Worm (Caenorhabditis elegans) whole organism, late embryonic: ENCODE measurements around the gene C44C1.1.

ENCODE experiments used
- C38D4.7 ChIP-seq: fragments of 200-800 bp; sonication (Bioruptor generic); optimal IDR thresholded peaks from 2 replicates; lab custom pipeline; 2018; ENCODE audit warnings: mild to moderate bottlenecking, missing genetic modification characterization, moderate library complexity, missing compliant biosample characterization
- F13H6.1 ChIP-seq: sonication (generic microtip); optimal IDR thresholded peaks from 2 replicates; lab custom pipeline; 2016; ENCODE audit warnings: missing genetic modification characterization, missing compliant biosample characterization
- K02D7.2 ChIP-seq: sonication (generic microtip); optimal IDR thresholded peaks from 2 replicates; lab custom pipeline; 2017; ENCODE audit warnings: mild to moderate bottlenecking, missing genetic modification characterization, missing compliant biosample characterization
- T23F11.4 ChIP-seq: fragments of 200-800 bp; sonication (Bioruptor generic); optimal IDR thresholded peaks from 2 replicates; lab custom pipeline; 2018; ENCODE audit warnings: mild to moderate bottlenecking, missing genetic modification characterization, missing compliant biosample characterization
- ama-1 ChIP-seq: fragments of 150-350 bp; optimal IDR thresholded peaks from 2 replicates; lab custom pipeline; 2014
- ceh-18 ChIP-seq: sonication (generic microtip); optimal IDR thresholded peaks from 2 replicates; lab custom pipeline; 2016; ENCODE audit warnings: missing genetic modification characterization, missing compliant biosample characterization
- ceh-24 ChIP-seq: sonication (generic microtip); optimal IDR thresholded peaks from 2 replicates; lab custom pipeline; 2016; ENCODE audit warnings: mild to moderate bottlenecking, missing genetic modification characterization, missing compliant biosample characterization
- ceh-31 ChIP-seq: sonication (generic microtip); optimal IDR thresholded peaks from 2 replicates; lab custom pipeline; 2016; ENCODE audit warnings: missing genetic modification characterization, missing compliant biosample characterization
- ceh-34 ChIP-seq: sonication (generic microtip); optimal IDR thresholded peaks from 2 replicates; lab custom pipeline; 2016; ENCODE audit warnings: mild to moderate bottlenecking, missing genetic modification characterization, missing compliant biosample characterization
- ceh-48 ChIP-seq: sonication (generic microtip); optimal IDR thresholded peaks from 2 replicates; lab custom pipeline; 2016; ENCODE audit warnings: missing genetic modification characterization, inconsistent platforms, missing compliant biosample characterization
- ceh-9 ChIP-seq: sonication (generic microtip); optimal IDR thresholded peaks from 2 replicates; lab custom pipeline; 2016; ENCODE audit warnings: mild to moderate bottlenecking, missing genetic modification characterization, inconsistent platforms, missing compliant biosample characterization
- dmd-4 ChIP-seq: sonication (generic microtip); optimal IDR thresholded peaks from 2 replicates; lab custom pipeline; 2016; ENCODE audit warnings: borderline replicate concordance, missing genetic modification characterization, missing compliant biosample characterization
- elt-2 ChIP-seq: sonication (generic microtip); optimal IDR thresholded peaks from 2 replicates; lab custom pipeline; 2016; ENCODE audit warnings: missing genetic modification reagents, missing genetic modification characterization, missing compliant biosample characterization
- eyg-1 ChIP-seq: sonication (generic microtip); optimal IDR thresholded peaks from 2 replicates; lab custom pipeline; 2016; ENCODE audit warnings: missing genotype, missing genetic modification characterization, missing compliant biosample characterization
- fax-1 ChIP-seq: sonication (generic microtip); optimal IDR thresholded peaks from 2 replicates; lab custom pipeline; 2016; ENCODE audit warnings: missing genotype, missing genetic modification characterization, missing compliant biosample characterization
- fkh-10 ChIP-seq: fragments of 150-350 bp; optimal IDR thresholded peaks from 2 replicates; lab custom pipeline; 2014; ENCODE audit warnings: missing biosample characterization, missing genetic modification reagents, missing genetic modification characterization
- fkh-6 ChIP-seq: sonication (generic microtip); optimal IDR thresholded peaks from 2 replicates; lab custom pipeline; 2016; ENCODE audit warnings: missing genetic modification characterization, missing compliant biosample characterization
- hlh-15 ChIP-seq: sonication (generic microtip); optimal IDR thresholded peaks from 2 replicates; lab custom pipeline; 2016; ENCODE audit warnings: missing genetic modification characterization, missing compliant biosample characterization
- hlh-6 ChIP-seq: sonication (generic microtip); optimal IDR thresholded peaks from 2 replicates; lab custom pipeline; 2016; ENCODE audit warnings: missing genotype, missing genetic modification characterization, missing compliant biosample characterization
- madf-2 ChIP-seq: sonication (generic microtip); optimal IDR thresholded peaks from 2 replicates; lab custom pipeline; 2017; ENCODE audit warnings: missing genetic modification characterization, missing compliant biosample characterization
- nfya-1 ChIP-seq: sonication (generic microtip); optimal IDR thresholded peaks from 2 replicates; lab custom pipeline; 2017; ENCODE audit warnings: missing genetic modification characterization, mild to moderate bottlenecking, missing compliant biosample characterization, antibody characterized with exemption, moderate library complexity
- nhr-232 ChIP-seq: sonication (generic microtip); optimal IDR thresholded peaks from 2 replicates; lab custom pipeline; 2016; ENCODE audit warnings: missing genetic modification characterization, missing compliant biosample characterization
- npax-4 ChIP-seq: sonication (generic microtip); optimal IDR thresholded peaks from 2 replicates; lab custom pipeline; 2016; ENCODE audit warnings: missing genetic modification characterization, missing compliant biosample characterization
- pax-1 ChIP-seq: fragments of 150-350 bp; optimal IDR thresholded peaks from 2 replicates; lab custom pipeline; 2014; ENCODE audit warnings: missing biosample characterization, missing genetic modification characterization
- pha-4 ChIP-seq: fragments of 150-350 bp; optimal IDR thresholded peaks from 2 replicates; lab custom pipeline; 2018; ENCODE audit warnings: missing biosample characterization, missing genetic modification reagents, missing genetic modification characterization
- pros-1 ChIP-seq: fragments of 150-350 bp; optimal IDR thresholded peaks from 2 replicates; lab custom pipeline; 2014; ENCODE audit warnings: missing biosample characterization, missing genetic modification reagents, missing genetic modification characterization
- ref-2 ChIP-seq: sonication (generic microtip); optimal IDR thresholded peaks from 2 replicates; lab custom pipeline; 2016; ENCODE audit warnings: missing genetic modification characterization, missing compliant biosample characterization
- sox-2 ChIP-seq: fragments of 200-800 bp; sonication (Bioruptor generic); IDR thresholded peaks from 2 replicates; pipeline ENCODE4 v1.3.6; 2022; ENCODE audit warnings: missing genetic modification reagents, missing genetic modification characterization, missing compliant biosample characterization
- tbx-2 ChIP-seq: sonication (generic microtip); optimal IDR thresholded peaks from 2 replicates; lab custom pipeline; 2016; ENCODE audit warnings: missing genetic modification characterization, missing compliant biosample characterization
- ttx-3 ChIP-seq: sonication (generic microtip); optimal IDR thresholded peaks from 2 replicates; lab custom pipeline; 2016; ENCODE audit warnings: missing genetic modification reagents, missing genetic modification characterization, missing compliant biosample characterization
- unc-3 ChIP-seq, 2 experiments: fragments of 200-800 bp in 1 of 2; sonication (Bioruptor generic) in 1 of 2; sonication (generic microtip) in 1 of 2; conservative IDR thresholded peaks in 1 of 2; optimal IDR thresholded peaks in 1 of 2; 2 replicates each; pipeline versions ENCODE4 v1.3.6 to Lab custom; 2016 to 2022; ENCODE audit warnings: missing compliant biosample characterization in 2 of 2, missing genetic modification characterization in 2 of 2, missing genetic modification reagents in 1 of 2
- unc-42 ChIP-seq: sonication (generic microtip); optimal IDR thresholded peaks from 2 replicates; lab custom pipeline; 2016; ENCODE audit warnings: missing genotype, missing genetic modification characterization, missing compliant biosample characterization

C44C1.1 gene

DNA sequence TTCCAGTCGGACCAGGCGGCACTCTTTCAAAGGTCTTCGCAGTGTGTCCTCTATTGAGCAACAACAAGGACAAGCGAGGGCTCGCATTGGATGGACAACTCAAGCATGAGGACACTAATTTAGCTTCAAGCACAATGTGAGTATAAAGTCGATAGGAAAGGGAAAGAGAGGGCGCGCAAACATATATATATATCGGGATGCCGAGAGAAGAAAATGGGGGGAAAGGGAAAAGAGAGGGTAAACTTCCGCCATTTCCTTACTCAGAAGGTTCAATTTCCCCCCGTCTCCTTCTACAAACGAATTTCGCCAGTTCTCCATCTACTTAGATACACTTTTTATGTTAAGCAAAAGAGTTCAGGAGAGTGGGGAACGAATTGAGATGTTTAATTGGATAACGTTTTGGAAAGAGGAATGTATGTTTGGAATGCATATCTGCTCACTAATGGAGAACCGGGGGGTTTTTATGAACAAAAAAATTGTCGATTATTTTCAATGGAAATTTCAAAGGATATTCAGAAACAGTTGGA lies 28.0 kb upstream of the C44C1.1 start:
- TF ChIP-seq C38D4.7 (GFP tag; lab: Kevin White, UChicago) (no peak), fkh-10 (GFP tag; lab: Kevin White, UChicago) (peak; percentile 12), ceh-48 (tag; lab: Kevin White, UChicago) (peak; percentile 41), ceh-34 (tag; lab: Kevin White, UChicago) (peak; percentile 43), F13H6.1 (tag; lab: Kevin White, UChicago) (no peak), tbx-2 (tag; lab: Kevin White, UChicago) (peak; percentile 10), madf-2 (tag; lab: Kevin White, UChicago) (no peak), ceh-31 (tag; lab: Kevin White, UChicago) (peak; percentile 70), nfya-1 (peak; percentile 42), unc-42 (peak; percentile 75)
- TF ChIP-seq, all 69 proteins: peak for 7

DNA sequence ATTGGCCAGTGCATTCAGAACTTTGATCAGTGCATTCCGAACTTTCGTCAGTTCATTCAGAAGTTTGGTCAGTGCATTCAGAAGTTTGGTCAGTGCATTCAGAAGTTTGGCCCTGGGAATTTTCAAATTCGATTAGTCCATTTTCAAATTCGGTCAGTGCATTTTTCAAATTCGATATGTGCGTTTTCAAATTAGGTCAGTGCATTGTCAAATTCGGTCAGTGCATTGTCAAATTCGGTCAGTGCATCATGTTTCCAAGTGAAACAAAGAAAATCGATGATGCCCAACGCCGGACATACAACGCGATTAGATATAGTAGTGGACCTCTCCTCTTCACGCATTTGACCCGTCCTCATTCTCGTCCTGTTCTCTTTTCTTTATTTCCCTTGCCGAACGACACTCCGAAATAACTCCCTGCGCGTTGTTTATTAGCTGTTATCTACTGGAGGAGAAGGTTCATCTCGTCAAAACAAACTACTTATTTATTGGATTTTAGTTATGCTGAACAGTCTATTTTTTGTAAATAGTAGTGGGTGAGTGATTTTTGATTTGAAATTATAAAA lies 26.0 kb upstream of the C44C1.1 start, which contains the start of gene apm-3:
Gene apm-3, plus strand, starts transcription at position 477 of the 563 bp plus-strand sequence.
- TF ChIP-seq ceh-34 (tag; lab: Kevin White, UChicago) (no peak), F13H6.1 (tag; lab: Kevin White, UChicago) (no peak), nfya-1 (peak; percentile 52), tbx-2 (tag; lab: Kevin White, UChicago) (peak; percentile 34), K02D7.2 (no peak), fkh-6 (no peak), ama-1 (no peak), ceh-24 (tag; lab: Kevin White, UChicago) (no peak), pros-1 (no peak), eyg-1 (tag; lab: Kevin White, UChicago) (no peak), unc-42 (peak; percentile 68), T23F11.4 (GFP tag; lab: Kevin White, UChicago) (no peak), ref-2 (tag; lab: Kevin White, UChicago) (peak; percentile 10), fax-1 (no peak), madf-2 (tag; lab: Kevin White, UChicago) (no peak), hlh-6 (tag; lab: Kevin White, UChicago) (no peak), elt-2 (tag; lab: Kevin White, UChicago) (peak; percentile 40), ceh-48 (tag; lab: Kevin White, UChicago) (peak; percentile 41), nhr-232 (tag; lab: Kevin White, UChicago) (no peak)
- TF ChIP-seq, all 69 proteins: peak for 6

DNA sequence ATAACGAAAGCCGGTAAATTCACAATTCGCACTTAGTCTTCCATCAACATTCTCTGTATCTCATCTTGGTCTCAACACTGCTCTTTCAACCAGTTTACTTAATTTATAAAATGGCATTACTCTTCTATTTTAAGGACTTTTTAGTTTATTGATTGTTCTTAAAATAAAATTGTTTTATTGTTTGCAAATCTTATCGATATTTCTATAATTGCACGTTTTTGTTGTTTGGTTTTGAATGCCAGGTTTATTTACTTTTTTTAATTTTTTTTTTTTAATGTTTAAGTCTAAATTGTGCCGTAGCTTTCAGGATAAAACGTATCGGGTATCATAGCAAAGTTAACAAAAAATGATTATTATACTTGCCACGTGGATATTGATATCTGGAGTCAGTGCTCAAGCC lies 23.0 kb upstream of the C44C1.1 start, which contains the start of gene chil-10:
Gene chil-10, plus strand, starts transcription at position 301 of the 400 bp plus-strand sequence.
- no peak for TF ChIP-seq sox-2 (GFP tag; lab: Robert Waterston, UW)
- TF ChIP-seq, all 69 proteins: peak for 0

DNA sequence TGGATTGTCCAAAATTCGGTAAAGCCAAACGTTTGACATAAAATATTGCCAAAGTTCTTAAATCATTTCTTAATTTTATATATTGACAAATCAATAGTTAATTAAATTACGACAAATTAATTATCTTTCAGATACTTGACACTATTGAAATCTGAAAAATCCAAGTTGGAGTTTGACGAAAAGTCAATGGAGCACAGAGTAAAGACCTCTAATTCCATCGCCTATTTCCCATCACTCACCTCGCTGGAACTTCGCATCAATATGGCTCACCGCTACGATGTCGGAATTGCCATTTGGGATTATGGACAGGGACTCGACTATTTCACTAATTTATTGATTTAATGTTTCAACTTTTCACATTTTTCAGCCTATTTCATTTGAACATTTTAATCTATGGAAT lies 20.4 kb upstream of the C44C1.1 start:
- TF ChIP-seq ceh-24 (tag; lab: Kevin White, UChicago) (no peak), hlh-15 (tag; lab: Kevin White, UChicago) (no peak), ceh-18 (tag; lab: Kevin White, UChicago) (no peak), ttx-3 (tag; lab: Kevin White, UChicago) (no peak), pha-4 (tag; lab: Kevin White, UChicago) (no peak), pros-1 (no peak), dmd-4 (tag; lab: Kevin White, UChicago) (no peak), fkh-10 (GFP tag; lab: Kevin White, UChicago) (no peak), unc-3 (GFP tag; conservative IDR thresholded peaks at IDR 0.05; lab: Robert Waterston, UW) (no peak), unc-3 (tag; optimal IDR thresholded peaks at IDR 0.05; lab: Kevin White, UChicago) (no peak), sox-2 (GFP tag; lab: Robert Waterston, UW) (no peak)

DNA sequence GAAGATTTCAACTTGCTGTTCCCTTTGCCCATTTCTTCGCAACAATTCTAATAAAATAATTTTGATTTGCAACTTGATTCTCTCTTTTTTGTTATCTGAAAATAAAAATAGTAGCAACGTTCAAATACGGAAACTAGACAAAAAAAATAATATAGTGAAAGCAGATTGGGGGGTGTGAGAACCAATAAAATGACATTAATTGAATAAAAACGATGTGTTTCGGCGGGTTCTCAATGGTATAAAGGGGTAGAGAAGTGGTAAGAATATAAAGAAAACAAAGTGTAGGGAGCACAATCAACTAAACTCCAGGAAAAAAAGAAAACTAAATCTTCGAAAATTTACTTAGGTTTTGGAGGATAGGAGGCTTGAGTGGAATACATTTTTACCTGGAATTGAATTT lies 17.4 kb upstream of the C44C1.1 start, which contains the start of gene ncs-1:
Gene ncs-1, minus strand, starts transcription at position 101 of the 400 bp plus-strand sequence.
- TF ChIP-seq pax-1 (no peak), ceh-9 (tag; lab: Kevin White, UChicago) (no peak), fkh-6 (no peak), npax-4 (no peak), unc-42 (no peak)
